Fruit fly (Drosophila melanogaster): ENCODE results near the gene Gem2.

Gem2 gene

DNA sequence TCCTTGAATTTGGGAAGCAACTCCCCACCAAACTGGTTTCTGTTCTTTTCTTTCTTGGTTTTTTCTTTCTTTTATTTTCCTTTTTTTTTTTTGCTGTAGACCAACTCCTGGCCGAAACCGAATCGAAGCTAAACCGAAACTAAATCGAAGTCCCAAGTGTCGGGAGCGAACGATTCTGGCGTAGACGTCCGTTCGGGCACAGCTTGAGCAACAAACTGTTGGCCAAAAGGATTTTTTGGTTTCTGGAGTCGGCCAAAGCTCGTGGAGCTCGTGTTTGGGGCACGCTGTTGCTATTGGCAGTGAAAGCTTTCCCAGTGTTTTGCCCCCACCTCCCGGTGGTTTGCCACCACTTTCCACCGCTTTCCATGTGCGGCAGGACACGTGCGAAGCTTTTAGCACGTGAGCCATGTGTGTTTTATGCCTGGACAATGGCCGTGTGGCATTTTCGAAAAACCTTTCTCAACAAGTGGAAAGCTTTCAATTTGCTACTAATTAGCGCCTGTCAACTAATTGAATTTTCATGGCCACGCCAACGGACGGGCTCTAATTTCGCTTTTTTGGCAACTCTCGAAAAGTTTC is 38.9 kb upstream of the Gem2 start, which contains the start of gene CG14082:
Gene CG14082 (minus strand): TSS at position 51 of the 579 bp plus-strand sequence.
- TF ChIP-seq Eip78C (GFP tag) (peak; percentile 16), CG8319 (GFP tag; optimal IDR thresholded peaks at IDR 0.05) (no peak)

DNA sequence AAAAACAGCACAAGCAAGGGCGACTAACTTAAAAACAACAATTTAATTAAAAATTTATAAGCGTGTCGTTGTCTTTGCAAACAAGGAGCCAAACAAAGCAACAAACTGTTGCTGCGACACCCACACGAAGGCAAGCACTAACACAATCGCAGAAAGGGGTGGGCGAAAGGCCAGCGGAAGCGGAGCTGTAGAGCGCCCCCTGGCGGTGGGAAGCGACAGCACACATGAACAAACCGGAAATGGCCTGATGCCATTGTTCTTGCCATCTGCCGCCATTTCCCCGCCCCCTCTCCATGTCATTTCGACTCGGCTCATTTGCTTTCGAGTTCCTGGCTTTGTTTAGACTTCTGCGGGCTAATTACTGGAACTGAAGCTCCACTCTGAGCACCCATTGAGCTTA is 32.4 kb upstream of the Gem2 start:
- TF ChIP-seq CG10669 (GFP tag; optimal IDR thresholded peaks at IDR 0.05) = no peak
- no peak for TF ChIP-seq OdsH (GFP tag; optimal IDR thresholded peaks at IDR 0.05)
- TF ChIP-seq CG3919 (GFP tag; optimal IDR thresholded peaks at IDR 0.05) = no peak
- TF ChIP-seq topi (GFP tag; optimal IDR thresholded peaks at IDR 0.05) = no peak
- TF ChIP-seq CG7368 (GFP tag; optimal IDR thresholded peaks at IDR 0.05) = no peak

DNA sequence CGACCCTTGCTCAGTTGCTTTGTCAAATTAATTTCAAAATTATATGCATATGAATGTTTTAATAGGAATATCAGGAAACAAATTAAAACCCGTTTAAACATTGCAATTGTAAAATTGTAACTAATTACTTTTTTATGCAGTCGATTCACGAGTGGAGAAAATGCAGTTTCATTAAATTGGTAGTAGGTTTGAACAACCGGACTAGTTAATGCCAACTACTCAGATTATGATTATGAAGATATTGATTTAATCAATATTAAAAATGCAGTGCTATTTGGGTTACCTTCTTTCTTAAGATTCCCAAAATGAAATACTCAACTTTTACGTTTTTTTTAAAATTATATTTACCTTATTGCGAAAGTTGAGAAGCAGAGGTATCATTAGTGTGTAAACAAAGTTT is 29.4 kb upstream of the Gem2 start, which contains the start of gene Spn75F:
Gene Spn75F (minus strand): TSS at position 101 of the 400 bp plus-strand sequence.
- no peak for TF ChIP-seq CG6808 (GFP tag; optimal IDR thresholded peaks at IDR 0.05)
- TF ChIP-seq svp (GFP tag) = peak; percentile 38

- TF ChIP-seq CG8319 (GFP tag; optimal IDR thresholded peaks at IDR 0.05) = peak; percentile 67
- peak; percentile 61 for TF ChIP-seq cyc (GFP tag; optimal IDR thresholded peaks at IDR 0.05)
- peak; percentile 83 for TF ChIP-seq CG6163 (GFP tag; IDR thresholded peaks at IDR 0.05)
- TF ChIP-seq Ets96B (tag; optimal IDR thresholded peaks at IDR 0.05) = peak; percentile 83
- TF ChIP-seq achi (GFP tag; optimal IDR thresholded peaks at IDR 0.05) = peak; percentile 83
- peak; percentile 80 for TF ChIP-seq esn (GFP tag; optimal IDR thresholded peaks at IDR 0.05)
- TF ChIP-seq Sox14 (GFP tag; optimal IDR thresholded peaks at IDR 0.05) = peak; percentile 92
- TF ChIP-seq Ets21C (GFP tag; optimal IDR thresholded peaks at IDR 0.05) = peak; percentile 59
- peak; percentile 17 for TF ChIP-seq Eip93F (GFP tag; optimal IDR thresholded peaks at IDR 0.05)
- TF ChIP-seq Sox102F (GFP tag; optimal IDR thresholded peaks at IDR 0.05) = no peak
- peak; percentile 77 for TF ChIP-seq Sox15 (GFP tag; optimal IDR thresholded peaks at IDR 0.05)
- TF ChIP-seq CG6808 (GFP tag; optimal IDR thresholded peaks at IDR 0.05) = peak; percentile 60
- TF ChIP-seq CG10669 (GFP tag; optimal IDR thresholded peaks at IDR 0.05) = peak; percentile 51
- peak; percentile 83 for TF ChIP-seq net (GFP tag; optimal IDR thresholded peaks at IDR 0.05)
- TF ChIP-seq dac (GFP tag; optimal IDR thresholded peaks at IDR 0.05) = no peak
- TF ChIP-seq CG1621 (tag; optimal IDR thresholded peaks at IDR 0.05) = no peak
- TF ChIP-seq CG11294 (GFP tag; IDR thresholded peaks at IDR 0.05) = peak; percentile 69; the same call in 1 of the 2 replicates
- TF ChIP-seq eg (GFP tag; IDR thresholded peaks at IDR 0.05) = peak; percentile 86
- peak; percentile 76 for TF ChIP-seq CG31627 (GFP tag; optimal IDR thresholded peaks at IDR 0.05)
- peak; percentile 88 for TF ChIP-seq dsx (GFP tag; optimal IDR thresholded peaks at IDR 0.05; ENCODE audit: poor library complexity, severe bottlenecking)
- TF ChIP-seq lz (GFP tag; optimal IDR thresholded peaks at IDR 0.05) = peak; percentile 70
- TF ChIP-seq fd59A (GFP tag; optimal IDR thresholded peaks at IDR 0.05) = peak; percentile 66
- peak; percentile 62 for TF ChIP-seq Smox (GFP tag; optimal IDR thresholded peaks at IDR 0.05)
- TF ChIP-seq CG3032 (tag; optimal IDR thresholded peaks at IDR 0.05) = peak; percentile 81
- TF ChIP-seq CG3919 (GFP tag; optimal IDR thresholded peaks at IDR 0.05) = peak; percentile 78
- peak; percentile 87 for TF ChIP-seq acj6 (GFP tag; optimal IDR thresholded peaks at IDR 0.05)
- TF ChIP-seq CG11902 (GFP tag; optimal IDR thresholded peaks at IDR 0.05) = peak; percentile 52
- peak; percentile 60 for TF ChIP-seq fkh (GFP tag; optimal IDR thresholded peaks at IDR 0.05)
- TF ChIP-seq Eip75B (GFP tag; optimal IDR thresholded peaks at IDR 0.05) = peak; percentile 74
- peak; percentile 90 for TF ChIP-seq CG8119 (GFP tag; IDR thresholded peaks at IDR 0.05)
- no peak for TF ChIP-seq spab (GFP tag; optimal IDR thresholded peaks at IDR 0.05)
- peak in 1 of 2 experiments; percentile 76 for TF ChIP-seq salr (GFP tag; optimal IDR thresholded peaks at IDR 0.05)
- peak; percentile 93 for TF ChIP-seq Eip78C (GFP tag)
- peak; percentile 65 for TF ChIP-seq Lpt (GFP tag; optimal IDR thresholded peaks at IDR 0.05)
- no peak for TF ChIP-seq ss (GFP tag; optimal IDR thresholded peaks at IDR 0.05)
- peak; percentile 92 for TF ChIP-seq CG10631 (GFP tag; optimal IDR thresholded peaks at IDR 0.05)
- TF ChIP-seq fd85E (GFP tag; optimal IDR thresholded peaks at IDR 0.05) = no peak
- TF ChIP-seq Gug (GFP tag; IDR thresholded peaks at IDR 0.05) = peak; percentile 83
- TF ChIP-seq Hr39 (GFP tag; optimal IDR thresholded peaks at IDR 0.05) = peak; percentile 77
- peak; percentile 75 for TF ChIP-seq svp (GFP tag)
- TF ChIP-seq CG4318 (GFP tag; optimal IDR thresholded peaks at IDR 0.05) = peak; percentile 82
Measured at dm6 chr3L:19097665-19098082, 2.5 kb downstream of the Gem2 start, which contains the start of the genes Naxd and CG14079. Gene Naxd (minus strand): TSS chr3L:19097709. Gene CG14079 (plus strand): TSS chr3L:19097999.
